Fruit fly (Drosophila melanogaster) whole organism, pupa: Measurements from ENCODE around the gene CG3176.
A peak's percentile ranks its signal among the peaks of the same experiment; 100 is the strongest.
"Not testable (repeated sequence)": the region's sequence is repeated elsewhere in the genome, so short reads cannot be mapped to it uniquely, and the experiment has no call there.

Experiments used
- CG10348 ChIP-seq: fragments of 200-800 bp; sonication (Bioruptor generic); IDR thresholded peaks from 2 replicates; pipeline ENCODE4 v1.3.6; 2022; ENCODE audit warnings: missing biosample characterization, missing genetic modification characterization
- CG12605 ChIP-seq: fragments of 200-800 bp; sonication (Bioruptor generic); IDR thresholded peaks from 2 replicates; pipeline ENCODE4 v1.3.6; 2022; ENCODE audit warnings: missing biosample characterization, missing genetic modification characterization
- CG13204 ChIP-seq: fragments of 200-800 bp; sonication (Bioruptor generic); optimal IDR thresholded peaks from 2 replicates; lab custom pipeline; 2018; ENCODE audit warnings: missing biosample characterization, mild to moderate bottlenecking, missing genetic modification characterization, moderate library complexity
- CG14655 ChIP-seq: fragments of 200-800 bp; sonication (Bioruptor generic); optimal IDR thresholded peaks from 3 replicates; lab custom pipeline; 2017; ENCODE audit warnings: mild to moderate bottlenecking, missing biosample characterization, missing genetic modification reagents, missing genetic modification characterization
- CG15710 ChIP-seq: fragments of 200-800 bp; sonication (Bioruptor generic); optimal IDR thresholded peaks from 2 replicates; lab custom pipeline; 2018; ENCODE audit warnings: missing biosample characterization, mild to moderate bottlenecking, missing genetic modification characterization, moderate library complexity
- CG17806 ChIP-seq: fragments of 200-800 bp; sonication (Bioruptor generic); optimal IDR thresholded peaks from 2 replicates; lab custom pipeline; 2018; ENCODE audit warnings: missing biosample characterization, mild to moderate bottlenecking, missing genetic modification characterization, moderate library complexity
- CG32121 ChIP-seq: fragments of 200-800 bp; sonication (Bioruptor generic); IDR thresholded peaks from 2 replicates; pipeline ENCODE4 v1.3.6; 2022; ENCODE audit warnings: missing biosample characterization, missing genetic modification characterization
- CG34367 ChIP-seq: fragments of 200-800 bp; sonication (Bioruptor generic); optimal IDR thresholded peaks from 2 replicates; lab custom pipeline; 2018; ENCODE audit warnings: missing biosample characterization, mild to moderate bottlenecking, missing genetic modification characterization
- CG4496 ChIP-seq: fragments of 200-800 bp; sonication (Bioruptor generic); IDR thresholded peaks from 3 replicates; pipeline ENCODE4 v1.3.6; 2022; ENCODE audit warnings: missing biosample characterization, missing genetic modification characterization
- CG8159 ChIP-seq: fragments of 200-800 bp; sonication (Bioruptor generic); optimal IDR thresholded peaks from 3 replicates; lab custom pipeline; 2018; ENCODE audit warnings: missing biosample characterization, mild to moderate bottlenecking, missing genetic modification characterization, moderate library complexity
- CG8301 ChIP-seq: fragments of 200-800 bp; sonication (Bioruptor generic); optimal IDR thresholded peaks from 2 replicates; lab custom pipeline; 2018; ENCODE audit warnings: missing biosample characterization, mild to moderate bottlenecking, missing genetic modification characterization
- CG9948 ChIP-seq: fragments of 200-800 bp; sonication (Bioruptor generic); optimal IDR thresholded peaks from 2 replicates; lab custom pipeline; 2018; ENCODE audit warnings: missing biosample characterization, mild to moderate bottlenecking, missing genetic modification characterization, moderate library complexity
- D1 ChIP-seq: fragments of 200-800 bp; sonication (Bioruptor generic); optimal IDR thresholded peaks from 2 replicates; lab custom pipeline; 2018; ENCODE audit warnings: missing biosample characterization, mild to moderate bottlenecking, missing genetic modification characterization, moderate library complexity
- EcR ChIP-seq: fragments of 200-800 bp; sonication (Bioruptor generic); optimal IDR thresholded peaks from 3 replicates; lab custom pipeline; 2019; ENCODE audit warnings: missing biosample characterization, missing genetic modification characterization, mild to moderate bottlenecking, moderate library complexity, missing genetic modification reagents
- Ets98B ChIP-seq: fragments of 200-800 bp; sonication (Bioruptor generic); IDR thresholded peaks from 2 replicates; pipeline ENCODE4 v1.3.6; 2022; ENCODE audit warnings: missing biosample characterization, missing genetic modification characterization
- Pif1A ChIP-seq: fragments of 200-800 bp; sonication (Bioruptor generic); optimal IDR thresholded peaks from 3 replicates; lab custom pipeline; 2016; ENCODE audit warnings: missing biosample characterization, missing genetic modification characterization
- Pif1B ChIP-seq: fragments of 200-800 bp; sonication (Bioruptor generic); optimal IDR thresholded peaks from 3 replicates; lab custom pipeline; 2016; ENCODE audit warnings: missing biosample characterization, missing genetic modification characterization
- Snoo ChIP-seq: fragments of 200-800 bp; sonication (Bioruptor generic); optimal IDR thresholded peaks from 3 replicates; lab custom pipeline; 2017; ENCODE audit warnings: missing biosample characterization, mild to moderate bottlenecking, missing genetic modification characterization, inconsistent platforms
- fd96Ca ChIP-seq: fragments of 200-800 bp; sonication (Bioruptor generic); IDR thresholded peaks from 3 replicates; pipeline ENCODE4 v1.3.6; 2022; ENCODE audit warnings: missing biosample characterization, missing genetic modification characterization
- gl ChIP-seq: fragments of 200-800 bp; sonication (Bioruptor generic); optimal IDR thresholded peaks from 2 replicates; lab custom pipeline; 2018; ENCODE audit warnings: missing biosample characterization, mild to moderate bottlenecking, missing genetic modification characterization
- rn ChIP-seq: fragments of 200-800 bp; sonication (Bioruptor generic); IDR thresholded peaks from 2 replicates; pipeline ENCODE4 v1.3.6; 2022; ENCODE audit warnings: missing biosample characterization, missing genetic modification characterization

The CG3176 gene

dm6 chrX:481642-482041, at the start of gene CG3176:
TSS of gene CG3176 (plus strand) at chrX:481862.
- not testable (repeated sequence) for TF ChIP-seq CG4496 (GFP tag; lab: Robert Waterston, UW); Snoo; CG10348 (GFP tag; lab: Robert Waterston, UW)

- no peak for TF ChIP-seq Pif1A (GFP tag; lab: Kevin White, UChicago)
Measured at dm6 chrX:437404-437803, 44.3 kb upstream of the CG3176 start, which contains the start of gene Pgcl. TSS of gene Pgcl (minus strand) at chrX:437448.

- TF ChIP-seq CG9948 (tag; lab: Kevin White, UChicago) (no peak), CG8159 (peak; percentile 1)
Measured at dm6 chrX:441295-441694, 40.4 kb upstream of the CG3176 start.

- peak; percentile 80 for TF ChIP-seq CG8159
- no peak for TF ChIP-seq CG10348 (GFP tag; lab: Robert Waterston, UW)
- TF ChIP-seq CG13204 (GFP tag; lab: Kevin White, UChicago), result peak; percentile 11
- peak; percentile 23 for TF ChIP-seq D1
- peak; percentile 70 for TF ChIP-seq Pif1B (GFP tag; lab: Kevin White, UChicago)
- TF ChIP-seq CG15710 (tag; lab: Kevin White, UChicago), result peak; percentile 78
- peak; percentile 61 for TF ChIP-seq CG14655
- peak; percentile 28 for TF ChIP-seq CG8301 (tag; lab: Kevin White, UChicago)
- TF ChIP-seq CG17806 (tag; lab: Kevin White, UChicago), result peak; percentile 80
- peak; percentile 74 for TF ChIP-seq CG34367 (tag; lab: Kevin White, UChicago)
- peak; percentile 46 for TF ChIP-seq Pif1A (GFP tag; lab: Kevin White, UChicago)
- no peak for TF ChIP-seq rn (GFP tag; lab: Robert Waterston, UW)
- no peak for TF ChIP-seq Ets98B (GFP tag; lab: Robert Waterston, UW)
- no peak for TF ChIP-seq EcR (GFP tag; lab: Kevin White, UChicago)
- TF ChIP-seq CG32121, result no peak
- peak; percentile 73 for TF ChIP-seq CG9948 (tag; lab: Kevin White, UChicago)
- TF ChIP-seq Snoo, result peak; percentile 40
- peak; percentile 60 for TF ChIP-seq gl (tag; lab: Kevin White, UChicago)
- no peak for TF ChIP-seq fd96Ca
- no peak for TF ChIP-seq CG12605 (GFP tag; lab: Robert Waterston, UW)
- TF ChIP-seq CG4496 (GFP tag; lab: Robert Waterston, UW), result peak; percentile 44; the same call in 1 of the 3 replicates
Measured at dm6 chrX:443981-444550, 37.6 kb upstream of the CG3176 start.

dm6 chrX:446002-446401, 35.7 kb upstream of the CG3176 start:
- TF ChIP-seq Pif1B (GFP tag; lab: Kevin White, UChicago) (no peak), gl (tag; lab: Kevin White, UChicago) (no peak), Snoo (peak; percentile 38), CG8301 (tag; lab: Kevin White, UChicago) (peak; percentile 17), CG14655 (peak; percentile 13), EcR (GFP tag; lab: Kevin White, UChicago) (peak; percentile 44), CG34367 (tag; lab: Kevin White, UChicago) (no peak), CG17806 (tag; lab: Kevin White, UChicago) (no peak), CG12605 (GFP tag; lab: Robert Waterston, UW) (no peak), CG15710 (tag; lab: Kevin White, UChicago) (peak; percentile 40), CG9948 (tag; lab: Kevin White, UChicago) (peak; percentile 1), D1 (no peak), CG8159 (peak; percentile 51)
- TF ChIP-seq, all 21 proteins: peak for 7

- TF ChIP-seq CG12605 (GFP tag; lab: Robert Waterston, UW) (0 out of 2 replicates have a peak, but pooled peaks have one; percentile 19), Snoo (peak; percentile 57), Pif1A (GFP tag; lab: Kevin White, UChicago) (peak; percentile 74), CG14655 (peak; percentile 72), Pif1B (GFP tag; lab: Kevin White, UChicago) (peak; percentile 62), CG13204 (GFP tag; lab: Kevin White, UChicago) (peak; percentile 1), CG32121 (no peak), CG4496 (GFP tag; lab: Robert Waterston, UW) (peak; percentile 41; the same call in 1 of the 3 replicates), CG8159 (peak; percentile 73), rn (GFP tag; lab: Robert Waterston, UW) (no peak), CG8301 (tag; lab: Kevin White, UChicago) (peak; percentile 49), CG10348 (GFP tag; lab: Robert Waterston, UW) (no peak), fd96Ca (no peak), CG9948 (tag; lab: Kevin White, UChicago) (peak; percentile 61), gl (tag; lab: Kevin White, UChicago) (peak; percentile 37), Ets98B (GFP tag; lab: Robert Waterston, UW) (no peak), EcR (GFP tag; lab: Kevin White, UChicago) (no peak), D1 (no peak), CG15710 (tag; lab: Kevin White, UChicago) (peak; percentile 69), CG17806 (tag; lab: Kevin White, UChicago) (peak; percentile 71), CG34367 (tag; lab: Kevin White, UChicago) (peak; percentile 66)
Measured at dm6 chrX:448270-448669, 33.4 kb upstream of the CG3176 start.
